Fruit fly (Drosophila melanogaster) whole organism, embryonic: ENCODE measurements around the gene CG32040.

ENCODE experiments used
- CG10209 ChIP-seq: fragments of 200-800 bp; sonication (Bioruptor generic); optimal IDR thresholded peaks from 3 replicates; lab custom pipeline; 2017; ENCODE audit warnings: missing biosample characterization, mild to moderate bottlenecking, missing genetic modification characterization, missing genetic modification reagents
- CG10274 ChIP-seq: fragments of 200-800 bp; sonication (Bioruptor generic); optimal IDR thresholded peaks from 3 replicates; lab custom pipeline; 2017; ENCODE audit warnings: missing biosample characterization, mild to moderate bottlenecking, missing genetic modification characterization
- CG10431 ChIP-seq: fragments of 200-800 bp; sonication (Bioruptor generic); optimal IDR thresholded peaks from 3 replicates; lab custom pipeline; 2018; ENCODE audit warnings: missing biosample characterization, mild to moderate bottlenecking, missing genetic modification characterization
- CG11723 ChIP-seq: fragments of 200-800 bp; sonication (Bioruptor generic); optimal IDR thresholded peaks from 2 replicates; lab custom pipeline; 2017; ENCODE audit warnings: missing biosample characterization, mild to moderate bottlenecking, missing genetic modification characterization
- CG12155 ChIP-seq: fragments of 200-800 bp; sonication (Bioruptor generic); optimal IDR thresholded peaks from 3 replicates; lab custom pipeline; 2016; ENCODE audit warnings: missing biosample characterization, missing genetic modification characterization
- CG13624 ChIP-seq: fragments of 200-800 bp; sonication (Bioruptor generic); optimal IDR thresholded peaks from 2 replicates; lab custom pipeline; 2016; ENCODE audit warnings: missing biosample characterization, missing genetic modification characterization
- CG1602 ChIP-seq: fragments of 200-800 bp; sonication (Bioruptor generic); optimal IDR thresholded peaks from 3 replicates; lab custom pipeline; 2016; ENCODE audit warnings: missing biosample characterization, missing genetic modification characterization
- CG17829 ChIP-seq: fragments of 200-800 bp; optimal IDR thresholded peaks from 2 replicates; lab custom pipeline; 2019; ENCODE audit warnings: missing biosample characterization, mild to moderate bottlenecking, missing genetic modification characterization, moderate library complexity
- CG18764 ChIP-seq: fragments of 200-800 bp; sonication (Bioruptor generic); optimal IDR thresholded peaks from 3 replicates; lab custom pipeline; 2016; ENCODE audit warnings: missing biosample characterization, missing genetic modification characterization
- CG34376 ChIP-seq: fragments of 200-800 bp; sonication (Bioruptor generic); optimal IDR thresholded peaks from 2 replicates; lab custom pipeline; 2018; ENCODE audit warnings: missing biosample characterization, mild to moderate bottlenecking, missing genetic modification characterization
- CG34422 ChIP-seq: fragments of 200-800 bp; sonication (Bioruptor generic); IDR thresholded peaks from 3 replicates; pipeline ENCODE4 v1.3.6; 2022; ENCODE audit warnings: missing biosample characterization, missing genetic modification characterization
- CG3995 ChIP-seq: fragments of 200-800 bp; sonication (Bioruptor generic); optimal IDR thresholded peaks from 3 replicates; lab custom pipeline; 2016; ENCODE audit warnings: missing biosample characterization, missing genetic modification characterization
- CG4404 ChIP-seq: fragments of 200-800 bp; sonication (Bioruptor generic); IDR thresholded peaks from 2 replicates; pipeline ENCODE4 v1.3.6; 2022; ENCODE audit warnings: missing biosample characterization, missing genetic modification characterization
- CG7839 ChIP-seq: fragments of 200-800 bp; sonication (Bioruptor generic); optimal IDR thresholded peaks from 3 replicates; lab custom pipeline; 2018; ENCODE audit warnings: missing biosample characterization, mild to moderate bottlenecking, missing genetic modification characterization, moderate library complexity
- CG7928 ChIP-seq: fragments of 200-800 bp; sonication (Bioruptor generic); optimal IDR thresholded peaks from 2 replicates; lab custom pipeline; 2017; ENCODE audit warnings: missing biosample characterization, mild to moderate bottlenecking, missing genetic modification characterization
- CHES-1-like ChIP-seq: fragments of 200-800 bp; sonication (Bioruptor generic); optimal IDR thresholded peaks from 2 replicates; lab custom pipeline; 2016; ENCODE audit warnings: missing biosample characterization, missing genetic modification characterization
- CkIIα-i1 ChIP-seq: fragments of 200-800 bp; sonication (Bioruptor generic); IDR thresholded peaks from 2 replicates; pipeline ENCODE4 v1.3.6; 2022; ENCODE audit warnings: missing biosample characterization, missing genetic modification characterization
- Dad ChIP-seq: fragments of 200-800 bp; sonication (Bioruptor generic); optimal IDR thresholded peaks from 3 replicates; lab custom pipeline; 2016; ENCODE audit warnings: missing biosample characterization, missing genetic modification characterization
- Dbx ChIP-seq: fragments of 200-800 bp; sonication (Bioruptor generic); IDR thresholded peaks from 3 replicates; pipeline ENCODE4 v1.3.6; 2022; ENCODE audit warnings: missing biosample characterization, missing genetic modification characterization
- Elba2 ChIP-seq: fragments of 200-800 bp; sonication (Bioruptor generic); optimal IDR thresholded peaks from 3 replicates; lab custom pipeline; 2016; ENCODE audit warnings: missing biosample characterization, missing genetic modification characterization
- Hmr ChIP-seq: fragments of 200-800 bp; sonication (Bioruptor generic); optimal IDR thresholded peaks from 3 replicates; lab custom pipeline; 2017; ENCODE audit warnings: mild to moderate bottlenecking, missing biosample characterization, missing genetic modification reagents, missing genetic modification characterization
- NK7.1 ChIP-seq: fragments of 200-800 bp; sonication (Bioruptor generic); optimal IDR thresholded peaks from 3 replicates; lab custom pipeline; 2016; ENCODE audit warnings: missing biosample characterization, missing genetic modification characterization
- Nf-YB ChIP-seq: fragments of 200-800 bp; sonication (Bioruptor generic); optimal IDR thresholded peaks from 3 replicates; lab custom pipeline; 2019; ENCODE audit warnings: missing biosample characterization, mild to moderate bottlenecking, missing genetic modification characterization, moderate library complexity
- Oli ChIP-seq: fragments of 200-800 bp; sonication (Bioruptor generic); optimal IDR thresholded peaks from 2 replicates; lab custom pipeline; 2018; ENCODE audit warnings: missing biosample characterization, mild to moderate bottlenecking, missing genetic modification characterization, moderate library complexity
- Sox102F ChIP-seq: fragments of 200-800 bp; sonication (Bioruptor generic); optimal IDR thresholded peaks from 2 replicates; lab custom pipeline; 2018; ENCODE audit warnings: missing biosample characterization, mild to moderate bottlenecking, missing genetic modification characterization, moderate library complexity
- Spps ChIP-seq: fragments of 200-800 bp; sonication (Bioruptor generic); optimal IDR thresholded peaks from 2 replicates; lab custom pipeline; 2018; ENCODE audit warnings: missing biosample characterization, mild to moderate bottlenecking, missing genetic modification characterization
- Vsx1 ChIP-seq: fragments of 200-800 bp; sonication (Bioruptor generic); optimal IDR thresholded peaks from 2 replicates; lab custom pipeline; 2017; ENCODE audit warnings: missing biosample characterization, mild to moderate bottlenecking, missing genetic modification characterization, missing genetic modification reagents
- Xrp1 ChIP-seq: fragments of 200-800 bp; sonication (Bioruptor generic); IDR thresholded peaks from 2 replicates; pipeline ENCODE4 v1.3.6; 2022; ENCODE audit warnings: missing biosample characterization, missing genetic modification characterization
- ash1 ChIP-seq: fragments of 200-800 bp; sonication (Bioruptor generic); optimal IDR thresholded peaks from 2 replicates; lab custom pipeline; 2018; ENCODE audit warnings: missing biosample characterization, mild to moderate bottlenecking, missing genetic modification characterization
- bcd ChIP-seq: fragments of 200-800 bp; sonication (Bioruptor generic); optimal IDR thresholded peaks from 2 replicates; lab custom pipeline; 2017; ENCODE audit warnings: missing biosample characterization, mild to moderate bottlenecking, missing genetic modification characterization
- crc ChIP-seq: fragments of 200-800 bp; sonication (Bioruptor generic); optimal IDR thresholded peaks from 2 replicates; lab custom pipeline; 2016; ENCODE audit warnings: missing biosample characterization, missing genetic modification characterization
- crp ChIP-seq, 2 experiments: fragments of 200-800 bp; sonication (Bioruptor generic); optimal IDR thresholded peaks; 2 replicates in 1 of 2; 3 replicates in 1 of 2; lab custom pipeline; 2017; ENCODE audit warnings: missing biosample characterization in 2 of 2, missing genetic modification characterization in 2 of 2, mild to moderate bottlenecking in 1 of 2, moderate library complexity in 1 of 2
- disco-r ChIP-seq: fragments of 200-800 bp; sonication (Bioruptor generic); optimal IDR thresholded peaks from 2 replicates; lab custom pipeline; 2016; ENCODE audit warnings: missing biosample characterization, missing genetic modification characterization
- eve ChIP-seq, 2 experiments: fragments of >200 bp; optimal IDR thresholded peaks; 2 replicates each; lab custom pipeline; 2017; ENCODE audit warnings: missing biosample characterization in 2 of 2, missing genetic modification characterization in 2 of 2
- ham ChIP-seq: fragments of 200-800 bp; sonication (Bioruptor generic); IDR thresholded peaks from 2 replicates; pipeline ENCODE4 v1.3.6; 2022; ENCODE audit warnings: missing biosample characterization, missing genetic modification characterization
- inv ChIP-seq: fragments of 200-800 bp; sonication (Bioruptor generic); IDR thresholded peaks from 2 replicates; pipeline ENCODE4 v1.3.6; 2022; ENCODE audit warnings: missing biosample characterization, missing genetic modification characterization; ENCODE audit not compliant: partially characterized antibody
- jigr1 ChIP-seq: fragments of 200-800 bp; sonication (Bioruptor generic); IDR thresholded peaks from 3 replicates; pipeline ENCODE4 v1.3.6; 2022; ENCODE audit warnings: missing biosample characterization, missing genetic modification characterization
- knrl ChIP-seq: fragments of 200-800 bp; sonication (Bioruptor generic); IDR thresholded peaks from 3 replicates; pipeline ENCODE4 v1.3.6; 2022; ENCODE audit warnings: missing biosample characterization, missing genetic modification characterization; ENCODE audit not compliant: partially characterized antibody
- lola ChIP-seq, 3 experiments: fragments of >200 bp in 2 of 3; fragments of 200-800 bp in 1 of 3; sonication (Bioruptor generic) in 1 of 3; optimal IDR thresholded peaks; 2 replicates each; lab custom pipeline; 2017 to 2019; ENCODE audit warnings: missing biosample characterization in 3 of 3, missing genetic modification characterization in 3 of 3, mild to moderate bottlenecking in 1 of 3, moderate library complexity in 1 of 3
- lov ChIP-seq, 2 experiments: fragments of 200-800 bp in 1 of 2; fragments of >200 bp in 1 of 2; sonication (Bioruptor generic) in 1 of 2; IDR thresholded peaks in 1 of 2; optimal IDR thresholded peaks in 1 of 2; 2 replicates in 1 of 2; 3 replicates in 1 of 2; pipeline versions ENCODE4 v1.3.6 to Lab custom; 2017 to 2022; ENCODE audit warnings: missing biosample characterization in 1 of 2, missing genetic modification characterization in 1 of 2
- odd ChIP-seq: fragments of 200-800 bp; sonication (Bioruptor generic); optimal IDR thresholded peaks from 2 replicates; lab custom pipeline; 2017; ENCODE audit warnings: missing biosample characterization, mild to moderate bottlenecking, missing genetic modification characterization
- p53 ChIP-seq: fragments of 200-800 bp; sonication (Bioruptor generic); optimal IDR thresholded peaks from 2 replicates; lab custom pipeline; 2016; ENCODE audit warnings: missing biosample characterization, missing genetic modification characterization
- pan ChIP-seq, 4 experiments: fragments of >200 bp in 3 of 4; fragments of 200-800 bp in 1 of 4; sonication (Bioruptor generic) in 1 of 4; optimal IDR thresholded peaks in 3 of 4; IDR thresholded peaks in 1 of 4; 2 replicates each; pipeline versions ENCODE4 v1.3.6 to Lab custom; 2017 to 2022; ENCODE audit warnings: missing biosample characterization in 2 of 4, missing genetic modification characterization in 2 of 4, mixed read lengths in 1 of 4
- pum ChIP-seq: fragments of 200-800 bp; sonication (Bioruptor generic); optimal IDR thresholded peaks from 2 replicates; lab custom pipeline; 2016; ENCODE audit warnings: missing biosample characterization, missing genetic modification characterization
- ro ChIP-seq: fragments of 200-800 bp; sonication (Bioruptor generic); IDR thresholded peaks from 2 replicates; pipeline ENCODE4 v1.3.6; 2022; ENCODE audit warnings: missing biosample characterization, missing genetic modification characterization
- sens ChIP-seq: fragments of 200-800 bp; sonication (Bioruptor generic); peaks from one replicate; lab custom pipeline; 2016; ENCODE audit warnings: missing biosample characterization, missing genetic modification characterization
- sr ChIP-seq: fragments of 200-800 bp; sonication (Bioruptor generic); IDR thresholded peaks from 3 replicates; pipeline ENCODE4 v1.3.6; 2022; ENCODE audit warnings: missing biosample characterization, missing genetic modification characterization
- tx ChIP-seq: fragments of 200-800 bp; sonication (Bioruptor generic); optimal IDR thresholded peaks from 2 replicates; lab custom pipeline; 2016; ENCODE audit warnings: missing biosample characterization, missing genetic modification characterization
- wdn ChIP-seq: fragments of 200-800 bp; sonication (Bioruptor generic); IDR thresholded peaks from 2 replicates; pipeline ENCODE4 v1.3.6; 2022; ENCODE audit warnings: missing biosample characterization, missing genetic modification characterization

Gene CG32040

DNA sequence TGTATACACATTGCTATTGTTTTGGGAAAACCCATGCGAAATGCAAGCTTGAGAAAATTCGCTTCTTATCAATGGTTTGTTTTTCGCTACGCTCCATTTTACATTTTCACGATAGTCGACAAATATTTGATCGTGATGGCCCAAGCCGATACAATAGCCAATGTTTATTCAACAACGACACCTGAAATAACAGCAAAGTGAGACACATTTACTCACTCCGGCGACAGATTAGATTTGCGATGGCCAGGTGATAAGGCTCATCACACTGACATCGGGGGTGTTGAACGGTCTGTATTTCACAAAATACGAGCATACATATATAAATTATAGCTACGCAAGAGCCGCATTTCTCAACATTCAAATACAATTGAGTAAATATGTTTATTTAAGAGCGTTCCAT lies 43.3 kb downstream of the CG32040 start (continued):
- TF ChIP-seq Xrp1 (GFP tag; lab: Robert Waterston, UW) (peak; percentile 66), lov (optimal IDR thresholded peaks at IDR 0.05; lab: Kevin White, UChicago) (no peak), lov (GFP tag; IDR thresholded peaks at IDR 0.05; lab: Robert Waterston, UW) (peak; percentile 62; the same call in 1 of the 3 replicates), CG4404 (GFP tag; lab: Robert Waterston, UW) (no peak), sr (GFP tag; lab: Robert Waterston, UW) (0 out of 3 replicates have a peak, but pooled peaks have one; percentile 47), ham (GFP tag; lab: Robert Waterston, UW) (peak; percentile 31; the same call in 1 of the 2 replicates), CG7839 (tag; lab: Kevin White, UChicago) (peak; percentile 3), Sox102F (GFP tag; lab: Kevin White, UChicago) (peak; percentile 1), CG12155 (no peak), inv (no peak), CG7928 (GFP tag; lab: Kevin White, UChicago) (peak; percentile 43), CG10274 (GFP tag; lab: Kevin White, UChicago) (peak; percentile 68), odd (GFP tag; lab: Kevin White, UChicago) (peak; percentile 47), CG10431 (GFP tag; lab: Kevin White, UChicago) (no peak), Vsx1 (GFP tag; lab: Kevin White, UChicago) (peak; percentile 83), crc (peak; percentile 76), disco-r (no peak), bcd (GFP tag; lab: Kevin White, UChicago) (peak; percentile 65), jigr1 (GFP tag; lab: Robert Waterston, UW) (no peak), ro (GFP tag; lab: Robert Waterston, UW) (no peak), CHES-1-like (peak; percentile 9), crp (GFP tag; optimal IDR thresholded peaks at IDR 0.05; lab: Kevin White, UChicago) (no peak), eve (GFP tag; optimal IDR thresholded peaks at IDR 0.05; lab: Kevin White, UChicago) (peak in 1 of 2 experiments; percentile 13), lola (GFP tag; optimal IDR thresholded peaks at IDR 0.05; lab: Kevin White, UChicago) (no peak), Dbx (GFP tag; lab: Robert Waterston, UW) (peak; percentile 83; the same call in 2 of the 3 replicates), CG13624 (GFP tag; lab: Kevin White, UChicago) (peak; percentile 45), pum (GFP tag; lab: Kevin White, UChicago) (no peak), CG34376 (GFP tag; lab: Kevin White, UChicago) (peak; percentile 75), ash1 (GFP tag; lab: Kevin White, UChicago) (peak; percentile 95), Spps (tag; lab: Kevin White, UChicago) (peak; percentile 41), tx (GFP tag; lab: Kevin White, UChicago) (no peak), Dad (peak; percentile 59), Hmr (peak; percentile 87), Oli (tag; lab: Kevin White, UChicago) (no peak), CG1602 (GFP tag; lab: Kevin White, UChicago) (no peak), NK7.1 (GFP tag; lab: Kevin White, UChicago) (peak; percentile 75), CG11723 (GFP tag; lab: Kevin White, UChicago) (peak; percentile 46), CkIIα-i1 (GFP tag; lab: Robert Waterston, UW) (no peak), CG17829 (tag; lab: Kevin White, UChicago) (no peak), Elba2 (GFP tag; lab: Kevin White, UChicago) (no peak), p53 (GFP tag; lab: Kevin White, UChicago) (no peak), CG34422 (no peak), CG10209 (peak; percentile 66), CG18764 (GFP tag; lab: Kevin White, UChicago) (peak; percentile 48), sens (GFP tag; lab: Kevin White, UChicago) (peak; percentile 52), wdn (GFP tag; lab: Robert Waterston, UW) (0 out of 2 replicates have a peak, but pooled peaks have one; percentile 28), knrl (GFP tag; lab: Robert Waterston, UW) (no peak), pan (optimal IDR thresholded peaks at IDR 0.05; lab: Kevin White, UChicago) (no peak), pan (GFP tag; optimal IDR thresholded peaks at IDR 0.05 in 1 of 2, IDR thresholded peaks at IDR 0.05 in 1 of 2) (peak in 1 of 2 experiments; percentile 36), Nf-YB (GFP tag; lab: Kevin White, UChicago) (no peak), CG3995 (GFP tag; lab: Kevin White, UChicago) (peak; percentile 47)
